Worm (Caenorhabditis elegans) whole organism, L4 larva: ENCODE results near the gene T16D1.1.

Experiments
- F10B5.3 ChIP-seq: sonication (generic microtip); optimal IDR thresholded peaks from 2 replicates; lab custom pipeline; 2016; ENCODE audit warnings: mild to moderate bottlenecking, missing genetic modification characterization, missing compliant biosample characterization
- F44E2.7 ChIP-seq: fragments of 200-800 bp; sonication (Bioruptor generic); IDR thresholded peaks from 2 replicates; pipeline ENCODE4 v2.1.2; 2022; ENCODE audit warnings: missing genetic modification characterization, missing compliant biosample characterization
- R02D3.7 ChIP-seq: fragments of 150-350 bp; sonication (generic microtip); optimal IDR thresholded peaks from 3 replicates; lab custom pipeline; 2014; ENCODE audit warnings: missing biosample characterization, missing genetic modification characterization
- Y5F2A.4 ChIP-seq: fragments of 200-800 bp; sonication (Bioruptor generic); optimal IDR thresholded peaks from 2 replicates; lab custom pipeline; 2018; ENCODE audit warnings: mild to moderate bottlenecking, missing genetic modification characterization, missing compliant biosample characterization
- Y75B8A.6 ChIP-seq: fragments of 200-800 bp; sonication (Bioruptor generic); IDR thresholded peaks from 2 replicates; pipeline ENCODE4 v1.3.6; 2022; ENCODE audit warnings: missing genetic modification reagents, missing genetic modification characterization, missing compliant biosample characterization
- ZK337.2 ChIP-seq: fragments of 200-800 bp; sonication (Bioruptor generic); IDR thresholded peaks from 2 replicates; pipeline ENCODE4 v1.3.6; 2022; ENCODE audit warnings: missing genetic modification reagents, missing genetic modification characterization, missing compliant biosample characterization
- ZK546.5 ChIP-seq, 2 experiments: sonication (generic microtip); optimal IDR thresholded peaks; 2 replicates each; lab custom pipeline; 2017; ENCODE audit warnings: missing biosample characterization in 2 of 2, missing genetic modification characterization in 2 of 2
- aha-1 ChIP-seq: fragments of 150-350 bp; peaks from one replicate; lab custom pipeline; 2014; ENCODE audit warnings: missing biosample characterization, missing genetic modification characterization
- arid-1 ChIP-seq: fragments of 200-800 bp; sonication (Bioruptor generic); conservative IDR thresholded peaks from 2 replicates; pipeline ENCODE4 v1.3.6; 2022; ENCODE audit warnings: missing genetic modification reagents, missing genetic modification characterization, missing compliant biosample characterization
- ceh-44 ChIP-seq: fragments of 200-800 bp; sonication (Bioruptor generic); IDR thresholded peaks from 2 replicates; pipeline ENCODE4 v1.3.6; 2022; ENCODE audit warnings: missing genetic modification reagents, missing genetic modification characterization, missing compliant biosample characterization
- ces-1 ChIP-seq: fragments of 150-350 bp; sonication (generic microtip); optimal IDR thresholded peaks from 4 replicates; lab custom pipeline; 2014; ENCODE audit warnings: missing biosample characterization, missing genetic modification reagents, missing genetic modification characterization
- daf-12 ChIP-seq: fragments of 150-350 bp; optimal IDR thresholded peaks from 2 replicates; lab custom pipeline; 2014; ENCODE audit warnings: missing biosample characterization, missing genetic modification reagents, missing genetic modification characterization
- daf-16 ChIP-seq, 3 experiments: sonication (generic microtip); optimal IDR thresholded peaks; 2 replicates each; lab custom pipeline; 2016 to 2017; ENCODE audit warnings: missing genetic modification characterization in 3 of 3, missing genetic modification reagents in 3 of 3, mild to moderate bottlenecking in 2 of 3, missing compliant biosample characterization in 2 of 3, missing biosample characterization in 1 of 3, moderate library complexity in 1 of 3
- daf-19 ChIP-seq: fragments of 200-800 bp; sonication (Bioruptor generic); conservative IDR thresholded peaks from 2 replicates; pipeline ENCODE4 v1.3.6; 2022; ENCODE audit warnings: missing genetic modification characterization, missing compliant biosample characterization
- dmd-6 ChIP-seq: fragments of 200-800 bp; sonication (Bioruptor generic); IDR thresholded peaks from 2 replicates; pipeline ENCODE4 v1.3.6; 2022; ENCODE audit warnings: missing genetic modification reagents, missing genetic modification characterization, missing compliant biosample characterization
- dmd-8 ChIP-seq: fragments of 200-800 bp; sonication (Bioruptor generic); IDR thresholded peaks from 2 replicates; pipeline ENCODE4 v1.3.6; 2022; ENCODE audit warnings: missing genetic modification characterization, missing compliant biosample characterization
- dve-1 ChIP-seq: sonication (generic microtip); optimal IDR thresholded peaks from 2 replicates; lab custom pipeline; 2017; ENCODE audit warnings: antibody characterized with exemption, mild to moderate bottlenecking, missing genetic modification characterization, missing compliant biosample characterization; ENCODE audit not compliant: insufficient read depth
- hlh-11 ChIP-seq: fragments of 200-800 bp; sonication (Bioruptor generic); optimal IDR thresholded peaks from 2 replicates; lab custom pipeline; 2018; ENCODE audit warnings: mild to moderate bottlenecking, missing genetic modification characterization, missing compliant biosample characterization
- jun-1 ChIP-seq: fragments of 150-350 bp; optimal IDR thresholded peaks from 2 replicates; lab custom pipeline; 2014; ENCODE audit warnings: missing biosample characterization, missing genetic modification reagents, missing genetic modification characterization
- lin-1 ChIP-seq: fragments of 200-800 bp; sonication (Bioruptor generic); IDR thresholded peaks from 2 replicates; pipeline ENCODE4 v1.3.6; 2022; ENCODE audit warnings: missing genetic modification reagents, missing genetic modification characterization, missing compliant biosample characterization
- lin-15B ChIP-seq: fragments of 150-350 bp; sonication (generic microtip); optimal IDR thresholded peaks from 3 replicates; lab custom pipeline; 2014; ENCODE audit warnings: missing biosample characterization, missing genetic modification characterization
- lin-29 ChIP-seq: fragments of 200-800 bp; sonication (Bioruptor generic); IDR thresholded peaks from 2 replicates; pipeline ENCODE4 v1.3.6; 2022; ENCODE audit warnings: missing genetic modification reagents, missing genetic modification characterization, missing compliant biosample characterization
- lin-38 ChIP-seq: fragments of 200-800 bp; sonication (Bioruptor generic); IDR thresholded peaks from 2 replicates; pipeline ENCODE4 v1.3.6; 2022; ENCODE audit warnings: missing genetic modification reagents, missing genetic modification characterization, missing compliant biosample characterization
- mdt-29 ChIP-seq: fragments of 200-800 bp; sonication (Bioruptor generic); IDR thresholded peaks from 2 replicates; pipeline ENCODE4 v1.3.6; 2022; ENCODE audit warnings: missing genetic modification reagents, missing genetic modification characterization, missing compliant biosample characterization
- mxl-2 ChIP-seq: fragments of 200-800 bp; sonication (Bioruptor generic); conservative IDR thresholded peaks from 2 replicates; pipeline ENCODE4 v1.3.6; 2022; ENCODE audit warnings: missing genetic modification reagents, missing genetic modification characterization, missing compliant biosample characterization
- mxl-3 ChIP-seq: fragments of 200-800 bp; sonication (Bioruptor generic); optimal IDR thresholded peaks from 2 replicates; lab custom pipeline; 2018; ENCODE audit warnings: mild to moderate bottlenecking, missing genetic modification characterization, missing compliant biosample characterization
- nhr-10 ChIP-seq: fragments of 150-350 bp; optimal IDR thresholded peaks from 2 replicates; lab custom pipeline; 2014; ENCODE audit warnings: missing biosample characterization, missing genetic modification characterization
- nhr-102 ChIP-seq: sonication (generic microtip); optimal IDR thresholded peaks from 2 replicates; lab custom pipeline; 2016; ENCODE audit warnings: mild to moderate bottlenecking, missing genetic modification characterization, moderate library complexity, missing compliant biosample characterization
- nhr-237 ChIP-seq: sonication (generic microtip); optimal IDR thresholded peaks from 2 replicates; lab custom pipeline; 2017; ENCODE audit warnings: missing biosample characterization, missing genetic modification characterization
- nhr-28 ChIP-seq: fragments of 150-350 bp; optimal IDR thresholded peaks from 2 replicates; lab custom pipeline; 2014; ENCODE audit warnings: missing biosample characterization, missing genetic modification characterization
- nhr-42 ChIP-seq: fragments of 200-800 bp; sonication (Bioruptor generic); IDR thresholded peaks from 2 replicates; pipeline ENCODE4 v1.3.6; 2022; ENCODE audit warnings: missing genetic modification characterization, missing compliant biosample characterization
- php-3 ChIP-seq: fragments of 200-800 bp; sonication (Bioruptor generic); IDR thresholded peaks from 2 replicates; pipeline ENCODE4 v1.3.6; 2022; ENCODE audit warnings: missing genetic modification reagents, missing genetic modification characterization, missing compliant biosample characterization
- pqm-1 ChIP-seq: sonication (generic microtip); optimal IDR thresholded peaks from 2 replicates; lab custom pipeline; 2017; ENCODE audit warnings: missing biosample characterization, missing genetic modification characterization
- saeg-2 ChIP-seq: fragments of 200-800 bp; sonication (Bioruptor generic); IDR thresholded peaks from 2 replicates; pipeline ENCODE4 v1.3.6; 2022; ENCODE audit warnings: missing genetic modification reagents, missing genetic modification characterization, missing compliant biosample characterization
- sdz-12 ChIP-seq: fragments of 200-800 bp; sonication (Bioruptor generic); optimal IDR thresholded peaks from 2 replicates; lab custom pipeline; 2018; ENCODE audit warnings: mild to moderate bottlenecking, missing genetic modification characterization, missing compliant biosample characterization
- skn-1 ChIP-seq: fragments of 150-350 bp; optimal IDR thresholded peaks from 2 replicates; lab custom pipeline; 2014; ENCODE audit warnings: missing biosample characterization, missing genetic modification characterization
- snpc-1.2 ChIP-seq: fragments of 200-800 bp; sonication (Bioruptor generic); IDR thresholded peaks from 2 replicates; pipeline ENCODE4 v1.3.6; 2022; ENCODE audit warnings: missing genetic modification reagents, missing genetic modification characterization, missing compliant biosample characterization
- snpc-4 ChIP-seq: fragments of 150-350 bp; optimal IDR thresholded peaks from 2 replicates; lab custom pipeline; 2014; ENCODE audit warnings: missing biosample characterization, missing genetic modification characterization
- zfp-3 ChIP-seq: fragments of 200-800 bp; sonication (Bioruptor generic); conservative IDR thresholded peaks from 2 replicates; pipeline ENCODE4 v1.3.6; 2022; ENCODE audit warnings: missing genetic modification reagents, missing genetic modification characterization, missing compliant biosample characterization
- zip-2 ChIP-seq: fragments of 150-350 bp; optimal IDR thresholded peaks from 2 replicates; lab custom pipeline; 2014; ENCODE audit warnings: missing biosample characterization, missing genetic modification characterization
- ztf-7 ChIP-seq: fragments of 150-350 bp; optimal IDR thresholded peaks from 2 replicates; lab custom pipeline; 2014; ENCODE audit warnings: missing biosample characterization, missing genetic modification characterization

Gene T16D1.1

ce11 chrII:5235758-5236157, 5.7 kb downstream of the T16D1.1 start, which contains the start of gene pho-1 (continued):
- TF ChIP-seq dmd-6 (GFP tag; lab: Robert Waterston, UW) = peak; percentile 39; the same call in 1 of the 2 replicates
- TF ChIP-seq snpc-1.2 (GFP tag; lab: Robert Waterston, UW) = no peak
- no peak for TF ChIP-seq zip-2 (tag; lab: Kevin White, UChicago)
- no peak for TF ChIP-seq mdt-29 (GFP tag; lab: Robert Waterston, UW)
- TF ChIP-seq ceh-44 (GFP tag; lab: Robert Waterston, UW) = no peak
- TF ChIP-seq daf-16 (GFP tag; optimal IDR thresholded peaks at IDR 0.05; lab: Kevin White, UChicago) = no peak
- peak; percentile 28 for TF ChIP-seq daf-16 (tag; optimal IDR thresholded peaks at IDR 0.05; lab: Kevin White, UChicago)
- peak; percentile 41 for TF ChIP-seq hlh-11
- no peak for TF ChIP-seq sdz-12
- no peak for TF ChIP-seq lin-29 (GFP tag; lab: Robert Waterston, UW)
- TF ChIP-seq daf-12 (tag; lab: Kevin White, UChicago) = no peak
- no peak for TF ChIP-seq mxl-2 (GFP tag; lab: Robert Waterston, UW)
- TF ChIP-seq nhr-10 = no peak
- TF ChIP-seq snpc-4 (tag; lab: Kevin White, UChicago) = no peak
- no peak for TF ChIP-seq arid-1
- TF ChIP-seq daf-19 = no peak
- peak; percentile 66 for TF ChIP-seq pqm-1
- TF ChIP-seq lin-1 = no peak
- TF ChIP-seq nhr-237 = no peak
- peak; percentile 67 for TF ChIP-seq nhr-28 (tag; lab: Kevin White, UChicago)
- no peak for TF ChIP-seq ZK546.5 (tag; optimal IDR thresholded peaks at IDR 0.05; lab: Kevin White, UChicago)
- TF ChIP-seq lin-15B (tag; lab: Kevin White, UChicago) = no peak
- peak; percentile 23; the same call in 1 of the 2 replicates for TF ChIP-seq php-3 (GFP tag; lab: Robert Waterston, UW)
- no peak for TF ChIP-seq ztf-7 (tag; lab: Kevin White, UChicago)
- TF ChIP-seq jun-1 (tag; lab: Kevin White, UChicago) = no peak
- no peak for TF ChIP-seq nhr-42
- no peak for TF ChIP-seq R02D3.7
- no peak for TF ChIP-seq Y5F2A.4 (GFP tag; lab: Kevin White, UChicago)
- TF ChIP-seq lin-38 (GFP tag; lab: Robert Waterston, UW) = no peak
- no peak for TF ChIP-seq saeg-2 (GFP tag; lab: Robert Waterston, UW)
- no peak for TF ChIP-seq dmd-8 (GFP tag; lab: Robert Waterston, UW)
- no peak for TF ChIP-seq zfp-3
- no peak for TF ChIP-seq skn-1 (tag; lab: Kevin White, UChicago)
- no peak for TF ChIP-seq F44E2.7 (GFP tag; lab: Robert Waterston, UW)
- TF ChIP-seq Y75B8A.6 (GFP tag; lab: Robert Waterston, UW) = no peak
- no peak for TF ChIP-seq nhr-102 (tag; lab: Kevin White, UChicago)
- TF ChIP-seq ZK337.2 = no peak
- TF ChIP-seq ces-1 (GFP tag; lab: Kevin White, UChicago) = no peak
- no peak for TF ChIP-seq aha-1 (tag; lab: Kevin White, UChicago)
- no peak for TF ChIP-seq F10B5.3 (tag; lab: Kevin White, UChicago)
- TF ChIP-seq, all 104 proteins: peak for 7

- TF ChIP-seq dmd-8 (GFP tag; lab: Robert Waterston, UW) (no peak), nhr-28 (tag; lab: Kevin White, UChicago) (peak; percentile 14), ces-1 (GFP tag; lab: Kevin White, UChicago) (no peak), hlh-11 (peak; percentile 30), daf-16 (GFP tag; optimal IDR thresholded peaks at IDR 0.05; lab: Kevin White, UChicago) (no peak), daf-16 (tag; optimal IDR thresholded peaks at IDR 0.05; lab: Kevin White, UChicago) (peak; percentile 10), mxl-3 (GFP tag; lab: Kevin White, UChicago) (no peak), dmd-6 (GFP tag; lab: Robert Waterston, UW) (0 out of 2 replicates have a peak, but pooled peaks have one; percentile 7), lin-1 (no peak), R02D3.7 (no peak), pqm-1 (peak; percentile 41), dve-1 (tag; lab: Kevin White, UChicago) (peak; percentile 2), ZK546.5 (tag; optimal IDR thresholded peaks at IDR 0.05; lab: Kevin White, UChicago) (no peak)
These were observed 6.7 kb downstream of the T16D1.1 start for ce11 chrII:5234728-5235127.
